Fruit fly (Drosophila melanogaster) whole organism, embryonic: Measurements from ENCODE around the gene CG8420.

ENCODE experiments used
- Bdp1 ChIP-seq: fragments of 200-800 bp; sonication (Bioruptor generic); optimal IDR thresholded peaks from 3 replicates; lab custom pipeline; 2016; ENCODE audit warnings: missing biosample characterization, missing genetic modification characterization
- CG11247 ChIP-seq: fragments of 200-800 bp; sonication (Bioruptor generic); IDR thresholded peaks from 2 replicates; pipeline ENCODE4 v1.3.6; 2022; ENCODE audit warnings: missing biosample characterization, missing genetic modification characterization
- CG12391 ChIP-seq: fragments of 200-800 bp; sonication (Bioruptor generic); optimal IDR thresholded peaks from 3 replicates; lab custom pipeline; 2018; ENCODE audit warnings: missing biosample characterization, mild to moderate bottlenecking, missing genetic modification characterization, moderate library complexity
- CG14710 ChIP-seq: fragments of 200-800 bp; sonication (Bioruptor generic); optimal IDR thresholded peaks from 3 replicates; lab custom pipeline; 2019; ENCODE audit warnings: missing biosample characterization, mild to moderate bottlenecking, missing genetic modification characterization, moderate library complexity
- CG15514 ChIP-seq: fragments of 200-800 bp; sonication (Bioruptor generic); optimal IDR thresholded peaks from 3 replicates; lab custom pipeline; 2017; ENCODE audit warnings: missing biosample characterization, missing genetic modification characterization, mild to moderate bottlenecking, moderate library complexity, missing genetic modification reagents
- CG17359 ChIP-seq: fragments of 200-800 bp; sonication (Bioruptor generic); optimal IDR thresholded peaks from 3 replicates; lab custom pipeline; 2018; ENCODE audit warnings: missing biosample characterization, mild to moderate bottlenecking, missing genetic modification characterization, moderate library complexity
- CG17361 ChIP-seq: fragments of 200-800 bp; sonication (Bioruptor generic); IDR thresholded peaks from 3 replicates; pipeline ENCODE4 v1.3.6; 2022; ENCODE audit warnings: missing biosample characterization, missing genetic modification characterization
- CG17385 ChIP-seq: fragments of 200-800 bp; sonication (Bioruptor generic); optimal IDR thresholded peaks from 3 replicates; lab custom pipeline; 2018; ENCODE audit warnings: missing biosample characterization, mild to moderate bottlenecking, missing genetic modification characterization
- CG1832 ChIP-seq: fragments of 200-800 bp; sonication (Bioruptor generic); optimal IDR thresholded peaks from 2 replicates; lab custom pipeline; 2017; ENCODE audit warnings: missing biosample characterization, mild to moderate bottlenecking, missing genetic modification characterization, inconsistent platforms
- CG32532 ChIP-seq: fragments of 200-800 bp; sonication (Bioruptor generic); IDR thresholded peaks from 2 replicates; pipeline ENCODE4 v1.3.6; 2022; ENCODE audit warnings: missing biosample characterization, missing genetic modification characterization
- CG32772 ChIP-seq: fragments of 200-800 bp; sonication (Bioruptor generic); IDR thresholded peaks from 2 replicates; pipeline ENCODE4 v1.3.6; 2022; ENCODE audit warnings: missing biosample characterization, missing genetic modification characterization
- CG3281 ChIP-seq: fragments of 200-800 bp; sonication (Bioruptor generic); optimal IDR thresholded peaks from 3 replicates; lab custom pipeline; 2017; ENCODE audit warnings: missing biosample characterization, mild to moderate bottlenecking, missing genetic modification characterization
- CG33557 ChIP-seq: fragments of 200-800 bp; sonication (Bioruptor generic); optimal IDR thresholded peaks from 2 replicates; lab custom pipeline; 2019; ENCODE audit warnings: missing biosample characterization, mild to moderate bottlenecking, missing genetic modification characterization, moderate library complexity
- CG34376 ChIP-seq: fragments of 200-800 bp; sonication (Bioruptor generic); optimal IDR thresholded peaks from 2 replicates; lab custom pipeline; 2018; ENCODE audit warnings: missing biosample characterization, mild to moderate bottlenecking, missing genetic modification characterization
- CG3726 ChIP-seq: fragments of 200-800 bp; sonication (Bioruptor generic); IDR thresholded peaks from 3 replicates; pipeline ENCODE4, ENCODE4 v1.3.6; 2022; ENCODE audit warnings: missing biosample characterization, missing genetic modification characterization
- CG6765 ChIP-seq: fragments of 200-800 bp; sonication (Bioruptor generic); optimal IDR thresholded peaks from 3 replicates; lab custom pipeline; 2017; ENCODE audit warnings: missing biosample characterization, mild to moderate bottlenecking, missing genetic modification characterization
- CG8359 ChIP-seq: fragments of 200-800 bp; sonication (Bioruptor generic); optimal IDR thresholded peaks from 2 replicates; lab custom pipeline; 2017; ENCODE audit warnings: missing biosample characterization, mild to moderate bottlenecking, missing genetic modification characterization, borderline replicate concordance
- CG9876 ChIP-seq: fragments of 200-800 bp; sonication (Bioruptor generic); optimal IDR thresholded peaks from 2 replicates; lab custom pipeline; 2016; ENCODE audit warnings: missing biosample characterization, missing genetic modification characterization
- CHES-1-like ChIP-seq: fragments of 200-800 bp; sonication (Bioruptor generic); optimal IDR thresholded peaks from 2 replicates; lab custom pipeline; 2016; ENCODE audit warnings: missing biosample characterization, missing genetic modification characterization
- Deaf1 ChIP-seq: fragments of 200-800 bp; optimal IDR thresholded peaks from 3 replicates; lab custom pipeline; 2019; ENCODE audit warnings: missing biosample characterization, mild to moderate bottlenecking, missing genetic modification characterization, moderate library complexity
- E2f2 ChIP-seq: fragments of 200-800 bp; sonication (Bioruptor generic); IDR thresholded peaks from 2 replicates; pipeline ENCODE4 v1.3.6; 2022; ENCODE audit warnings: missing biosample characterization, missing genetic modification characterization
- HLHmδ ChIP-seq: fragments of 200-800 bp; sonication (Bioruptor generic); optimal IDR thresholded peaks from 2 replicates; lab custom pipeline; 2018; ENCODE audit warnings: missing biosample characterization, mild to moderate bottlenecking, missing genetic modification characterization, moderate library complexity
- Hr51 ChIP-seq, 2 experiments: fragments of 200-800 bp; sonication (Bioruptor generic); optimal IDR thresholded peaks; 2 replicates in 1 of 2; 3 replicates in 1 of 2; lab custom pipeline; 2016 to 2018; ENCODE audit warnings: missing biosample characterization in 2 of 2, missing genetic modification characterization in 2 of 2, mild to moderate bottlenecking in 1 of 2, moderate library complexity in 1 of 2
- Hr78 ChIP-seq, 2 experiments: fragments of 200-800 bp in 1 of 2; fragments of >200 bp in 1 of 2; sonication (Bioruptor generic) in 1 of 2; optimal IDR thresholded peaks; 2 replicates each; lab custom pipeline; 2017 to 2019; ENCODE audit warnings: missing biosample characterization in 2 of 2, missing genetic modification characterization in 2 of 2, mild to moderate bottlenecking in 1 of 2, moderate library complexity in 1 of 2
- Kr ChIP-seq: fragments of 200-800 bp; sonication (Bioruptor generic); optimal IDR thresholded peaks from 2 replicates; lab custom pipeline; 2017; ENCODE audit warnings: missing biosample characterization, mild to moderate bottlenecking, missing genetic modification characterization
- Mrtf ChIP-seq: fragments of 200-800 bp; sonication (Bioruptor generic); IDR thresholded peaks from 3 replicates; pipeline ENCODE4 v1.3.6; 2022; ENCODE audit warnings: missing biosample characterization, missing genetic modification characterization
- Nf-YA ChIP-seq: fragments of 200-800 bp; sonication (Bioruptor generic); IDR thresholded peaks from 2 replicates; pipeline ENCODE4 v1.3.6; 2022; ENCODE audit warnings: missing biosample characterization, missing genetic modification characterization
- Ssrp ChIP-seq: fragments of 200-800 bp; sonication (Bioruptor generic); optimal IDR thresholded peaks from 2 replicates; lab custom pipeline; 2018; ENCODE audit warnings: missing biosample characterization, mild to moderate bottlenecking, missing genetic modification characterization, moderate library complexity
- Xbp1 ChIP-seq: fragments of 200-800 bp; sonication (Bioruptor generic); optimal IDR thresholded peaks from 3 replicates; lab custom pipeline; 2016; ENCODE audit warnings: missing biosample characterization, mild to moderate bottlenecking, missing genetic modification characterization
- Xrp1 ChIP-seq: fragments of 200-800 bp; sonication (Bioruptor generic); IDR thresholded peaks from 2 replicates; pipeline ENCODE4 v1.3.6; 2022; ENCODE audit warnings: missing biosample characterization, missing genetic modification characterization
- az2 ChIP-seq: fragments of 200-800 bp; sonication (Bioruptor generic); optimal IDR thresholded peaks from 3 replicates; lab custom pipeline; 2016; ENCODE audit warnings: missing biosample characterization, missing genetic modification characterization
- cad ChIP-seq: fragments of >200 bp; optimal IDR thresholded peaks from 2 replicates; lab custom pipeline; 2017; ENCODE audit warnings: missing biosample characterization, missing genetic modification characterization
- ci ChIP-seq: fragments of 200-800 bp; sonication (Bioruptor generic); IDR thresholded peaks from 3 replicates; pipeline ENCODE4 v1.3.6; 2022; ENCODE audit warnings: missing biosample characterization, missing genetic modification characterization
- crp ChIP-seq, 2 experiments: fragments of 200-800 bp; sonication (Bioruptor generic); optimal IDR thresholded peaks; 2 replicates in 1 of 2; 3 replicates in 1 of 2; lab custom pipeline; 2017; ENCODE audit warnings: missing biosample characterization in 2 of 2, missing genetic modification characterization in 2 of 2, mild to moderate bottlenecking in 1 of 2, moderate library complexity in 1 of 2
- dmrt11E ChIP-seq: fragments of 200-800 bp; sonication (Bioruptor generic); optimal IDR thresholded peaks from 3 replicates; lab custom pipeline; 2018; ENCODE audit warnings: missing biosample characterization, mild to moderate bottlenecking, missing genetic modification characterization, moderate library complexity
- ftz-f1 ChIP-seq: fragments of 200-800 bp; sonication (Bioruptor generic); optimal IDR thresholded peaks from 2 replicates; lab custom pipeline; 2016; ENCODE audit warnings: missing biosample characterization, missing genetic modification characterization
- gt ChIP-seq: fragments of 200-800 bp; sonication (Bioruptor generic); IDR thresholded peaks from 2 replicates; pipeline ENCODE4 v1.3.6; 2022; ENCODE audit warnings: missing biosample characterization, missing genetic modification characterization
- kay ChIP-seq: fragments of 200-800 bp; sonication (Bioruptor generic); optimal IDR thresholded peaks from 2 replicates; lab custom pipeline; 2016; ENCODE audit warnings: missing biosample characterization, missing genetic modification characterization
- klu ChIP-seq: fragments of 200-800 bp; sonication (Bioruptor generic); IDR thresholded peaks from 2 replicates; pipeline ENCODE4 v1.3.6; 2022; ENCODE audit warnings: missing biosample characterization, missing genetic modification characterization
- luna ChIP-seq: fragments of 200-800 bp; sonication (Bioruptor generic); optimal IDR thresholded peaks from 2 replicates; lab custom pipeline; 2016; ENCODE audit warnings: missing biosample characterization, missing genetic modification characterization
- mam ChIP-seq: fragments of 200-800 bp; sonication (Bioruptor generic); optimal IDR thresholded peaks from 3 replicates; lab custom pipeline; 2016; ENCODE audit warnings: missing biosample characterization, missing genetic modification characterization
- mirr ChIP-seq: fragments of 200-800 bp; sonication (Bioruptor generic); optimal IDR thresholded peaks from 3 replicates; lab custom pipeline; 2018; ENCODE audit warnings: missing biosample characterization, mild to moderate bottlenecking, missing genetic modification characterization
- odd ChIP-seq: fragments of 200-800 bp; sonication (Bioruptor generic); optimal IDR thresholded peaks from 2 replicates; lab custom pipeline; 2017; ENCODE audit warnings: missing biosample characterization, mild to moderate bottlenecking, missing genetic modification characterization
- phol ChIP-seq: fragments of 200-800 bp; sonication (Bioruptor generic); optimal IDR thresholded peaks from 3 replicates; lab custom pipeline; 2018; ENCODE audit warnings: missing biosample characterization, mild to moderate bottlenecking, missing genetic modification characterization, moderate library complexity
- pros ChIP-seq: fragments of 200-800 bp; sonication (Bioruptor generic); optimal IDR thresholded peaks from 3 replicates; lab custom pipeline; 2019; ENCODE audit warnings: missing biosample characterization, mild to moderate bottlenecking, missing genetic modification characterization, moderate library complexity
- psq ChIP-seq: fragments of 200-800 bp; sonication (Bioruptor generic); optimal IDR thresholded peaks from 2 replicates; lab custom pipeline; 2017; ENCODE audit warnings: missing biosample characterization, missing genetic modification characterization
- sob ChIP-seq: fragments of 200-800 bp; sonication (Bioruptor generic); IDR thresholded peaks from 2 replicates; pipeline ENCODE4 v1.3.6; 2022; ENCODE audit warnings: missing biosample characterization, missing genetic modification characterization
- z ChIP-seq: fragments of 200-800 bp; sonication (Bioruptor generic); IDR thresholded peaks from 3 replicates; pipeline ENCODE4 v1.3.6; 2022; ENCODE audit warnings: missing biosample characterization, missing genetic modification characterization

CG8420 gene

dm6 chr3R:9220064-9220864, 26.2 kb upstream of the CG8420 start:
- TF ChIP-seq Hr78 (GFP tag; optimal IDR thresholded peaks at IDR 0.05; lab: Kevin White, UChicago) (peak in 1 of 2 experiments; percentile 22), psq (GFP tag; lab: Kevin White, UChicago) (peak; percentile 100), CG11247 (GFP tag; lab: Robert Waterston, UW) (peak; percentile 20; the same call in 1 of the 2 replicates), CG34376 (GFP tag; lab: Kevin White, UChicago) (peak; percentile 4), CG6765 (GFP tag; lab: Kevin White, UChicago) (no peak), CG14710 (tag; lab: Kevin White, UChicago) (no peak), CG32532 (GFP tag; lab: Robert Waterston, UW) (peak; percentile 77), Mrtf (no peak), gt (GFP tag; lab: Robert Waterston, UW) (no peak), Deaf1 (tag; lab: Kevin White, UChicago) (peak; percentile 54), CG9876 (no peak), Xrp1 (peak; percentile 58; the same call in 1 of the 2 replicates), Bdp1 (GFP tag; lab: Kevin White, UChicago) (no peak), Ssrp (tag; lab: Kevin White, UChicago) (no peak), crp (GFP tag; optimal IDR thresholded peaks at IDR 0.05; lab: Kevin White, UChicago) (no peak), CG3726 (GFP tag; lab: Robert Waterston, UW) (no peak), Kr (peak; percentile 8), ftz-f1 (GFP tag; lab: Kevin White, UChicago) (peak; percentile 63), CG17385 (GFP tag; lab: Kevin White, UChicago) (peak; percentile 93), sob (GFP tag; lab: Robert Waterston, UW) (peak; percentile 47; the same call in 1 of the 2 replicates), CG12391 (peak; percentile 14), CG33557 (no peak), Xbp1 (GFP tag; lab: Kevin White, UChicago) (peak; percentile 41), dmrt11E (tag; lab: Kevin White, UChicago) (peak; percentile 16), ci (GFP tag; lab: Robert Waterston, UW) (peak; percentile 22; the same call in 1 of the 3 replicates), CG1832 (GFP tag; lab: Kevin White, UChicago) (peak; percentile 80), CG17361 (GFP tag; lab: Robert Waterston, UW) (0 out of 3 replicates have a peak, but pooled peaks have one; percentile 30), mirr (no peak), CHES-1-like (GFP tag; lab: Kevin White, UChicago) (peak; percentile 30), E2f2 (no peak), odd (GFP tag; lab: Kevin White, UChicago) (no peak), HLHmδ (GFP tag; lab: Kevin White, UChicago) (no peak), luna (GFP tag; lab: Kevin White, UChicago) (peak; percentile 50), Hr51 (GFP tag; optimal IDR thresholded peaks at IDR 0.05; lab: Kevin White, UChicago) (peak in 1 of 2 experiments; percentile 40), mam (GFP tag; lab: Kevin White, UChicago) (peak; percentile 48), klu (no peak), CG32772 (GFP tag; lab: Robert Waterston, UW) (no peak; the same call in 1 of the 2 replicates), az2 (GFP tag; lab: Kevin White, UChicago) (peak; percentile 16), cad (GFP tag; lab: Kevin White, UChicago) (no peak), Nf-YA (GFP tag; lab: Robert Waterston, UW) (no peak), CG17359 (tag; lab: Kevin White, UChicago) (peak; percentile 28), z (no peak), phol (tag; lab: Kevin White, UChicago) (no peak), CG15514 (no peak), CG8359 (GFP tag; lab: Kevin White, UChicago) (no peak), kay (GFP tag; lab: Kevin White, UChicago) (no peak), pros (GFP tag; lab: Kevin White, UChicago) (peak; percentile 86), CG3281 (GFP tag; lab: Kevin White, UChicago) (peak; percentile 50)
